Worm (Caenorhabditis elegans) whole organism, L3 larva: ENCODE results near the gene gpb-1.

Experiments
- aly-2 ChIP-seq: fragments of 150-350 bp; optimal IDR thresholded peaks from 2 replicates; lab custom pipeline; 2014; ENCODE audit warnings: missing biosample characterization, missing genetic modification characterization
- ama-1 ChIP-seq: fragments of 150-350 bp; optimal IDR thresholded peaks from 2 replicates; lab custom pipeline; 2018
- egl-27 ChIP-seq: sonication (generic microtip); optimal IDR thresholded peaks from 4 replicates; lab custom pipeline; 2017; ENCODE audit warnings: missing biosample characterization, missing genetic modification reagents, missing genetic modification characterization
- elt-3 ChIP-seq, 3 experiments: fragments of 150-350 bp in 1 of 3; sonication (generic microtip) in 2 of 3; optimal IDR thresholded peaks; 2 replicates in 2 of 3; 4 replicates in 1 of 3; lab custom pipeline; 2014 to 2017; ENCODE audit warnings: missing biosample characterization in 3 of 3, missing genetic modification characterization in 3 of 3
- lin-15B ChIP-seq: fragments of 150-350 bp; optimal IDR thresholded peaks from 2 replicates; lab custom pipeline; 2014; ENCODE audit warnings: missing biosample characterization, missing genetic modification characterization
- nhr-23 ChIP-seq: fragments of 150-350 bp; optimal IDR thresholded peaks from 2 replicates; lab custom pipeline; 2014; ENCODE audit warnings: missing biosample characterization, missing genetic modification reagents, missing genetic modification characterization
- snpc-4 ChIP-seq: fragments of 150-350 bp; optimal IDR thresholded peaks from 2 replicates; lab custom pipeline; 2014; ENCODE audit warnings: missing biosample characterization, missing genetic modification characterization
- unc-62 ChIP-seq: fragments of 150-350 bp; sonication (generic microtip); optimal IDR thresholded peaks from 4 replicates; lab custom pipeline; 2014; ENCODE audit warnings: missing biosample characterization, missing genetic modification reagents, missing genetic modification characterization

DNA sequence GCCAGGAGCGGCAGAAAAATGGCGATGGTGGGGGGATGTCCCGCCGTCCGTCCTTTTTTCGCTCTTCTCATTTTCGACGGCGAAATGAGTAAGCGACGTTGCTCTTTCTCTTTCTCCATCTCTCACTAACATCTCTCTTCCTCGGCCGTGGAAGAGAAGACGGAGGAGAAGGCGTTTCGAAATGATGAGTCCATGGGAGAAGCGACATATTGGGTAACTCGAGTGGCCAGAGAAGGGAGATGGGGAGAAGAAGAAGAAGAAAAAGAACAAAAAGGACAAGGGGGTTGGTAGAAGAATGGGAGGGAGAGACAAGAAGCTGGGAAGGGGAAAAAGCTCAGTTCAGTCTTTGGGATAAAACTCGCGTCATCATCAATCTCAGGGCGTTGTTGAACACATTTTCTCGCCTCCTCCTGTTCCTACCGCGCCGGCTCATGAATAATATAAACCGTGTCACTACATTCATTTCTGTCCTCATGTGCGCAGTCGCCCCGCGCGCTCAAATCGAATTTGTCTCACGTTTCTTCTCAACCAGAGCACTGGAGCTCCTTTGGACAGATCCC is 3.3 kb upstream of the gpb-1 start:
- TF ChIP-seq nhr-23 (tag; lab: Kevin White, UChicago) (no peak), lin-15B (peak; percentile 29), aly-2 (tag; lab: Kevin White, UChicago) (no peak), elt-3 (tag; optimal IDR thresholded peaks at IDR 0.05; lab: Kevin White, UChicago) (no peak), unc-62 (peak; percentile 33), egl-27 (tag; lab: Kevin White, UChicago) (no peak), snpc-4 (tag; lab: Kevin White, UChicago) (no peak), ama-1 (no peak)
